Worm (Caenorhabditis elegans) whole organism, mixed stage, embryonic: ENCODE measurements around the gene F46E10.18.

Experiments
- bed-3 ChIP-seq: fragments of 200-800 bp; sonication (Bioruptor generic); optimal IDR thresholded peaks from 3 replicates; lab custom pipeline; 2018; ENCODE audit warnings: mild to moderate bottlenecking, missing genetic modification characterization, moderate library complexity, missing compliant biosample characterization
- ces-1 ChIP-seq: fragments of 150-350 bp; optimal IDR thresholded peaks from 2 replicates; lab custom pipeline; 2014; ENCODE audit warnings: missing biosample characterization, missing genetic modification reagents, missing genetic modification characterization
- elt-3 ChIP-seq: fragments of 150-350 bp; optimal IDR thresholded peaks from 2 replicates; lab custom pipeline; 2014; ENCODE audit warnings: missing biosample characterization, missing genetic modification characterization
- hlh-1 ChIP-seq: fragments of 150-350 bp; optimal IDR thresholded peaks from 2 replicates; lab custom pipeline; 2014; ENCODE audit warnings: missing biosample characterization, missing genetic modification reagents, missing genetic modification characterization
- lin-13 ChIP-seq: fragments of 150-350 bp; optimal IDR thresholded peaks from 2 replicates; lab custom pipeline; 2014; ENCODE audit warnings: missing biosample characterization, missing genetic modification characterization
- nhr-12 ChIP-seq: fragments of 150-350 bp; optimal IDR thresholded peaks from 2 replicates; lab custom pipeline; 2014; ENCODE audit warnings: missing biosample characterization, missing genetic modification characterization
- nhr-2 ChIP-seq: fragments of 150-350 bp; optimal IDR thresholded peaks from 2 replicates; lab custom pipeline; 2014; ENCODE audit warnings: missing biosample characterization, missing genetic modification characterization
- nhr-237 ChIP-seq: fragments of 150-350 bp; optimal IDR thresholded peaks from 2 replicates; lab custom pipeline; 2014; ENCODE audit warnings: missing biosample characterization, missing genetic modification characterization
- nhr-28 ChIP-seq: fragments of 150-350 bp; optimal IDR thresholded peaks from 2 replicates; lab custom pipeline; 2014; ENCODE audit warnings: missing biosample characterization, missing genetic modification characterization
- nhr-76 ChIP-seq: sonication (generic microtip); optimal IDR thresholded peaks from 2 replicates; lab custom pipeline; 2017; ENCODE audit warnings: missing biosample characterization, missing genetic modification characterization
- pha-4 ChIP-seq: fragments of 150-350 bp; optimal IDR thresholded peaks from 2 replicates; lab custom pipeline; 2018; ENCODE audit warnings: missing biosample characterization, missing genetic modification reagents, missing genetic modification characterization
- sem-2 ChIP-seq: fragments of 200-800 bp; sonication (Bioruptor generic); optimal IDR thresholded peaks from 2 replicates; lab custom pipeline; 2018; ENCODE audit warnings: mild to moderate bottlenecking, missing genetic modification characterization, missing compliant biosample characterization
- unc-62 ChIP-seq: fragments of 150-350 bp; optimal IDR thresholded peaks from 2 replicates; lab custom pipeline; 2014; ENCODE audit warnings: missing biosample characterization, missing genetic modification reagents, missing genetic modification characterization
- ztf-11 ChIP-seq: fragments of 150-350 bp; optimal IDR thresholded peaks from 2 replicates; lab custom pipeline; 2014; ENCODE audit warnings: missing biosample characterization, missing genetic modification characterization

DNA sequence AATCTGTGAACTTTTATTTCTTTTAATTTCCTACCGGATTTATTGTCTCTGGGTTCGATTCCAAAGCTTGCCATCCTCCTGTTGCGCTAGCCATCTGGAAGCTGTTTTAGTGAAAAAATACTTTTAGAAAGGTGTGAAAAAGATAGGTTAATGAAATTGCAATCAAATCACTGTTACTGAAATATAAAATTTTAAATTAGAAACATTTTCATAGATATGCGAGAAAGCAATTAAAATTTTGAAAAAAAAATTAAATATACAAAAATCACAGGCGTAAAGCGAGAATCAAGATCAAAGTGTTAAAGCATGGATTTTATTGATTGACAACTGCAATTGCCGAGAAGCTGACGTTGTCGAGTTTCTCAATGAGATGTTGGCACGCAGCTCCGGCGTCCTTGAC, 11.1 kb upstream of the F46E10.18 start, which contains the start of gene ubh-2:
- TF ChIP-seq pha-4 (tag; lab: Kevin White, UChicago) (no peak), ces-1 (GFP tag; lab: Kevin White, UChicago) (no peak), lin-13 (tag; lab: Kevin White, UChicago) (no peak), unc-62 (GFP tag; lab: Kevin White, UChicago) (no peak), nhr-12 (no peak), ztf-11 (tag; lab: Kevin White, UChicago) (no peak), sem-2 (no peak), nhr-76 (tag; lab: Kevin White, UChicago) (no peak), bed-3 (GFP tag; lab: Kevin White, UChicago) (no peak), hlh-1 (tag; lab: Kevin White, UChicago) (no peak), elt-3 (no peak), nhr-237 (tag; lab: Kevin White, UChicago) (no peak), nhr-2 (tag; lab: Kevin White, UChicago) (no peak), nhr-28 (tag; lab: Kevin White, UChicago) (no peak)
